Worm (Caenorhabditis elegans) whole organism, L3 larva: ENCODE measurements around the gene srv-5.

Experiments used
- R02D3.7 ChIP-seq: fragments of 150-350 bp; optimal IDR thresholded peaks from 2 replicates; lab custom pipeline; 2014; ENCODE audit warnings: missing biosample characterization, missing genetic modification characterization
- ZK546.5 ChIP-seq: sonication (generic microtip); optimal IDR thresholded peaks from 2 replicates; lab custom pipeline; 2017; ENCODE audit warnings: missing biosample characterization, missing genetic modification characterization
- aly-2 ChIP-seq: fragments of 150-350 bp; optimal IDR thresholded peaks from 2 replicates; lab custom pipeline; 2014; ENCODE audit warnings: missing biosample characterization, missing genetic modification characterization
- ama-1 ChIP-seq: fragments of 150-350 bp; optimal IDR thresholded peaks from 2 replicates; lab custom pipeline; 2018
- ceh-16 ChIP-seq: sonication (generic microtip); optimal IDR thresholded peaks from 2 replicates; lab custom pipeline; 2017; ENCODE audit warnings: missing biosample characterization, missing genetic modification characterization
- ceh-28 ChIP-seq: fragments of 150-350 bp; optimal IDR thresholded peaks from 2 replicates; lab custom pipeline; 2014; ENCODE audit warnings: missing biosample characterization, missing genetic modification reagents, missing genetic modification characterization
- ceh-82 ChIP-seq: fragments of 150-350 bp; optimal IDR thresholded peaks from 2 replicates; lab custom pipeline; 2014; ENCODE audit warnings: missing biosample characterization, missing genetic modification characterization
- ceh-9 ChIP-seq: sonication (generic microtip); optimal IDR thresholded peaks from 2 replicates; lab custom pipeline; 2018; ENCODE audit warnings: missing biosample characterization, missing genetic modification characterization
- daf-12 ChIP-seq: fragments of 150-350 bp; optimal IDR thresholded peaks from 2 replicates; lab custom pipeline; 2014; ENCODE audit warnings: missing biosample characterization, missing genetic modification reagents, missing genetic modification characterization
- egl-27 ChIP-seq: sonication (generic microtip); optimal IDR thresholded peaks from 4 replicates; lab custom pipeline; 2017; ENCODE audit warnings: missing biosample characterization, missing genetic modification reagents, missing genetic modification characterization
- egl-5 ChIP-seq: fragments of 150-350 bp; optimal IDR thresholded peaks from 2 replicates; lab custom pipeline; 2017; ENCODE audit warnings: missing biosample characterization, missing genetic modification reagents, missing genetic modification characterization, inconsistent platforms
- elt-1 ChIP-seq: fragments of 150-350 bp; optimal IDR thresholded peaks from 2 replicates; lab custom pipeline; 2014; ENCODE audit warnings: missing biosample characterization, missing genetic modification characterization
- elt-2 ChIP-seq: sonication (generic microtip); optimal IDR thresholded peaks from 2 replicates; lab custom pipeline; 2016; ENCODE audit warnings: missing genetic modification reagents, mild to moderate bottlenecking, missing genetic modification characterization, missing compliant biosample characterization
- elt-3 ChIP-seq, 3 experiments: fragments of 150-350 bp in 1 of 3; sonication (generic microtip) in 2 of 3; optimal IDR thresholded peaks; 2 replicates in 2 of 3; 4 replicates in 1 of 3; lab custom pipeline; 2014 to 2017; ENCODE audit warnings: missing biosample characterization in 3 of 3, missing genetic modification characterization in 3 of 3
- eor-1 ChIP-seq, 2 experiments: fragments of 150-350 bp; optimal IDR thresholded peaks; 2 replicates each; lab custom pipeline; 2014 to 2018; ENCODE audit warnings: missing biosample characterization in 2 of 2, missing genetic modification characterization in 2 of 2
- fkh-10 ChIP-seq: sonication (generic microtip); optimal IDR thresholded peaks from 2 replicates; lab custom pipeline; 2017; ENCODE audit warnings: missing biosample characterization, missing genetic modification reagents, missing genetic modification characterization
- fkh-2 ChIP-seq: fragments of 150-350 bp; optimal IDR thresholded peaks from 2 replicates; lab custom pipeline; 2014; ENCODE audit warnings: missing biosample characterization, missing genetic modification reagents, missing genetic modification characterization
- fos-1 ChIP-seq: fragments of 150-350 bp; optimal IDR thresholded peaks from 2 replicates; lab custom pipeline; 2014; ENCODE audit warnings: missing biosample characterization, missing genetic modification characterization
- hmg-11 ChIP-seq: sonication (generic microtip); optimal IDR thresholded peaks from 2 replicates; lab custom pipeline; 2016; ENCODE audit warnings: missing genetic modification characterization, missing compliant biosample characterization
- jun-1 ChIP-seq: fragments of 150-350 bp; optimal IDR thresholded peaks from 2 replicates; lab custom pipeline; 2014; ENCODE audit warnings: missing biosample characterization, missing genetic modification reagents, missing genetic modification characterization
- lin-15B ChIP-seq: fragments of 150-350 bp; optimal IDR thresholded peaks from 2 replicates; lab custom pipeline; 2014; ENCODE audit warnings: missing biosample characterization, missing genetic modification characterization
- lin-39 ChIP-seq: fragments of 150-350 bp; optimal IDR thresholded peaks from 2 replicates; lab custom pipeline; 2018; ENCODE audit warnings: missing biosample characterization, missing genetic modification reagents, missing genetic modification characterization
- lsy-12 ChIP-seq: sonication (generic microtip); optimal IDR thresholded peaks from 2 replicates; lab custom pipeline; 2016; ENCODE audit warnings: mild to moderate bottlenecking, missing genetic modification characterization, missing compliant biosample characterization
- mdl-1 ChIP-seq: fragments of 150-350 bp; optimal IDR thresholded peaks from 2 replicates; lab custom pipeline; 2014; ENCODE audit warnings: missing biosample characterization, missing genetic modification characterization
- mml-1 ChIP-seq: fragments of 150-350 bp; sonication (generic microtip); optimal IDR thresholded peaks from 3 replicates; lab custom pipeline; 2014; ENCODE audit warnings: missing biosample characterization, missing genetic modification characterization
- nfya-1 ChIP-seq: sonication (generic microtip); optimal IDR thresholded peaks from 2 replicates; lab custom pipeline; 2017; ENCODE audit warnings: missing genetic modification characterization, mild to moderate bottlenecking, missing compliant biosample characterization, antibody characterized with exemption, moderate library complexity; ENCODE audit not compliant: insufficient read depth
- nhr-11 ChIP-seq: fragments of 150-350 bp; optimal IDR thresholded peaks from 2 replicates; lab custom pipeline; 2014; ENCODE audit warnings: missing biosample characterization, missing genetic modification characterization
- nhr-12 ChIP-seq: fragments of 150-350 bp; optimal IDR thresholded peaks from 2 replicates; lab custom pipeline; 2014; ENCODE audit warnings: missing biosample characterization, missing genetic modification characterization
- nhr-23 ChIP-seq: fragments of 150-350 bp; optimal IDR thresholded peaks from 2 replicates; lab custom pipeline; 2014; ENCODE audit warnings: missing biosample characterization, missing genetic modification reagents, missing genetic modification characterization
- nhr-237 ChIP-seq: fragments of 150-350 bp; optimal IDR thresholded peaks from 2 replicates; lab custom pipeline; 2014; ENCODE audit warnings: missing biosample characterization, missing genetic modification characterization
- nhr-25 ChIP-seq: sonication (generic microtip); optimal IDR thresholded peaks from 2 replicates; lab custom pipeline; 2017; ENCODE audit warnings: missing biosample characterization, missing genetic modification characterization
- nhr-28 ChIP-seq: fragments of 150-350 bp; optimal IDR thresholded peaks from 2 replicates; lab custom pipeline; 2014; ENCODE audit warnings: missing biosample characterization, missing genetic modification characterization
- nhr-43 ChIP-seq: sonication (generic microtip); optimal IDR thresholded peaks from 2 replicates; lab custom pipeline; 2016; ENCODE audit warnings: mild to moderate bottlenecking, missing genetic modification characterization, missing compliant biosample characterization; ENCODE audit not compliant: poor library complexity, severe bottlenecking
- nhr-67 ChIP-seq: fragments of 150-350 bp; optimal IDR thresholded peaks from 2 replicates; lab custom pipeline; 2014; ENCODE audit warnings: missing biosample characterization, missing genetic modification characterization
- nhr-76 ChIP-seq: fragments of 150-350 bp; sonication (generic microtip); optimal IDR thresholded peaks from 5 replicates; lab custom pipeline; 2014; ENCODE audit warnings: missing biosample characterization, missing genetic modification characterization
- nhr-77 ChIP-seq: fragments of 150-350 bp; optimal IDR thresholded peaks from 2 replicates; lab custom pipeline; 2014; ENCODE audit warnings: missing biosample characterization, missing genetic modification characterization
- pha-4 ChIP-seq: fragments of 150-350 bp; optimal IDR thresholded peaks from 2 replicates; lab custom pipeline; 2014; ENCODE audit warnings: missing biosample characterization, missing genetic modification reagents, missing genetic modification characterization
- pqm-1 ChIP-seq: fragments of 150-350 bp; optimal IDR thresholded peaks from 2 replicates; lab custom pipeline; 2017; ENCODE audit warnings: missing biosample characterization, missing genetic modification characterization, inconsistent platforms
- sea-2 ChIP-seq: fragments of 150-350 bp; sonication (generic microtip); optimal IDR thresholded peaks from 4 replicates; lab custom pipeline; 2014; ENCODE audit warnings: missing biosample characterization, missing genetic modification reagents, missing genetic modification characterization
- skn-1 ChIP-seq: fragments of 150-350 bp; optimal IDR thresholded peaks from 2 replicates; lab custom pipeline; 2014; ENCODE audit warnings: missing biosample characterization, missing genetic modification characterization
- snpc-4 ChIP-seq: fragments of 150-350 bp; optimal IDR thresholded peaks from 2 replicates; lab custom pipeline; 2014; ENCODE audit warnings: missing biosample characterization, missing genetic modification characterization
- tbx-2 ChIP-seq: sonication (generic microtip); optimal IDR thresholded peaks from 2 replicates; lab custom pipeline; 2016; ENCODE audit warnings: mild to moderate bottlenecking, missing genetic modification characterization, missing compliant biosample characterization
- unc-39 ChIP-seq: sonication (generic microtip); optimal IDR thresholded peaks from 4 replicates; lab custom pipeline; 2017; ENCODE audit warnings: missing biosample characterization, missing genetic modification characterization
- unc-62 ChIP-seq: fragments of 150-350 bp; sonication (generic microtip); optimal IDR thresholded peaks from 4 replicates; lab custom pipeline; 2014; ENCODE audit warnings: missing biosample characterization, missing genetic modification reagents, missing genetic modification characterization
- zag-1 ChIP-seq: fragments of 150-350 bp; optimal IDR thresholded peaks from 2 replicates; lab custom pipeline; 2014; ENCODE audit warnings: missing biosample characterization, missing genetic modification characterization
- ztf-11 ChIP-seq: fragments of 150-350 bp; optimal IDR thresholded peaks from 2 replicates; lab custom pipeline; 2014; ENCODE audit warnings: missing biosample characterization, missing genetic modification characterization
- ztf-4 ChIP-seq: fragments of 150-350 bp; optimal IDR thresholded peaks from 2 replicates; lab custom pipeline; 2014; ENCODE audit warnings: missing biosample characterization, missing genetic modification characterization

Gene srv-5

ce11 chrX:4209131-4209530 lies 43.0 kb upstream of the srv-5 start:
- TF ChIP-seq skn-1 (tag; lab: Kevin White, UChicago), result peak; percentile 93
- peak; percentile 94 for TF ChIP-seq fos-1 (tag; lab: Kevin White, UChicago)
- TF ChIP-seq unc-62 (GFP tag; lab: Kevin White, UChicago), result peak; percentile 97
- TF ChIP-seq nhr-23 (tag; lab: Kevin White, UChicago), result peak; percentile 99
- TF ChIP-seq lin-39 (tag; lab: Kevin White, UChicago), result peak; percentile 99
- TF ChIP-seq hmg-11, result peak; percentile 91
- TF ChIP-seq egl-5 (tag; lab: Kevin White, UChicago), result peak; percentile 99
- peak; percentile 93 for TF ChIP-seq nhr-237
- peak; percentile 68 for TF ChIP-seq ceh-16 (tag; lab: Kevin White, UChicago)
- TF ChIP-seq tbx-2 (tag; lab: Kevin White, UChicago), result peak; percentile 99
- TF ChIP-seq elt-3 (tag; optimal IDR thresholded peaks at IDR 0.05; lab: Kevin White, UChicago), result peak; percentile 59 to 98 (median 94)
- TF ChIP-seq nhr-25, result peak; percentile 98
- peak; percentile 87 for TF ChIP-seq nhr-28 (tag; lab: Kevin White, UChicago)
- TF ChIP-seq elt-2 (tag; lab: Kevin White, UChicago), result peak; percentile 86
- TF ChIP-seq aly-2 (tag; lab: Kevin White, UChicago), result peak; percentile 97
- peak; percentile 93 for TF ChIP-seq daf-12 (tag; lab: Kevin White, UChicago)
- peak; percentile 99 for TF ChIP-seq ceh-82 (tag; lab: Kevin White, UChicago)
- TF ChIP-seq unc-39, result no peak
- peak; percentile 97 for TF ChIP-seq fkh-10 (GFP tag; lab: Kevin White, UChicago)
- TF ChIP-seq nhr-76, result peak; percentile 93
- peak; percentile 94 for TF ChIP-seq ztf-4 (tag; lab: Kevin White, UChicago)
- TF ChIP-seq nhr-11 (tag; lab: Kevin White, UChicago), result peak; percentile 97
- peak; percentile 98 for TF ChIP-seq nfya-1
- peak; percentile 58 for TF ChIP-seq nhr-67 (tag; lab: Kevin White, UChicago)
- TF ChIP-seq jun-1 (tag; lab: Kevin White, UChicago), result peak; percentile 100
- peak; percentile 98 for TF ChIP-seq pha-4 (tag; lab: Kevin White, UChicago)
- peak; percentile 82 for TF ChIP-seq pqm-1 (tag; lab: Kevin White, UChicago)
- no peak for TF ChIP-seq mml-1 (tag; lab: Kevin White, UChicago)
- peak; percentile 100 for TF ChIP-seq ceh-28 (tag; lab: Kevin White, UChicago)
- TF ChIP-seq ama-1 (lab: Kevin White, UChicago), result peak; percentile 68
- peak; percentile 88 for TF ChIP-seq elt-1 (tag; lab: Kevin White, UChicago)
- TF ChIP-seq egl-27 (tag; lab: Kevin White, UChicago), result peak; percentile 97
- peak; percentile 95 for TF ChIP-seq zag-1 (tag; lab: Kevin White, UChicago)
- peak; percentile 62 for TF ChIP-seq ZK546.5 (tag; lab: Kevin White, UChicago)
- TF ChIP-seq lsy-12 (tag; lab: Kevin White, UChicago), result peak; percentile 97
- TF ChIP-seq mdl-1 (tag; lab: Kevin White, UChicago), result peak; percentile 73
- peak; percentile 100 for TF ChIP-seq nhr-77 (tag; lab: Kevin White, UChicago)
- TF ChIP-seq eor-1 (tag; optimal IDR thresholded peaks at IDR 0.05; lab: Kevin White, UChicago), result peak in 1 of 2 experiments; percentile 76
- TF ChIP-seq fkh-2 (tag; lab: Kevin White, UChicago), result peak; percentile 88
- no peak for TF ChIP-seq sea-2 (GFP tag; lab: Kevin White, UChicago)
- TF ChIP-seq lin-15B (tag; lab: Kevin White, UChicago), result peak; percentile 44
- TF ChIP-seq R02D3.7 (tag; lab: Kevin White, UChicago), result peak; percentile 95
- peak; percentile 96 for TF ChIP-seq snpc-4 (tag; lab: Kevin White, UChicago)
- peak; percentile 99 for TF ChIP-seq nhr-43
- peak; percentile 34 for TF ChIP-seq nhr-12 (tag; lab: Kevin White, UChicago)
- peak; percentile 95 for TF ChIP-seq ceh-9 (tag; lab: Kevin White, UChicago)
- peak; percentile 70 for TF ChIP-seq ztf-11 (tag; lab: Kevin White, UChicago)
